Fruit fly (Drosophila melanogaster) whole organism, adult: ENCODE results near the gene sds22.

ENCODE experiments used
- CG14711 ChIP-seq: fragments of 200-800 bp; sonication (Bioruptor generic); optimal IDR thresholded peaks from 2 replicates; lab custom pipeline; 2018; ENCODE audit warnings: missing biosample characterization, mild to moderate bottlenecking, missing genetic modification characterization, moderate library complexity
- CG33017 ChIP-seq: fragments of 200-800 bp; sonication (Bioruptor generic); optimal IDR thresholded peaks from 2 replicates; lab custom pipeline; 2018; ENCODE audit warnings: missing biosample characterization, mild to moderate bottlenecking, missing genetic modification characterization, moderate library complexity
- CG5204 ChIP-seq: fragments of 200-800 bp; sonication (Bioruptor generic); optimal IDR thresholded peaks from 2 replicates; lab custom pipeline; 2016; ENCODE audit warnings: missing biosample characterization, missing genetic modification characterization
- CG7101 ChIP-seq: fragments of 200-800 bp; sonication (Bioruptor generic); optimal IDR thresholded peaks from 2 replicates; lab custom pipeline; 2018; ENCODE audit warnings: missing biosample characterization, mild to moderate bottlenecking, missing genetic modification characterization, moderate library complexity
- Hr96 ChIP-seq: fragments of 200-800 bp; sonication (Bioruptor generic); optimal IDR thresholded peaks from 2 replicates; lab custom pipeline; 2016; ENCODE audit warnings: missing biosample characterization, missing genetic modification characterization
- cic ChIP-seq: fragments of 200-800 bp; sonication (Bioruptor generic); optimal IDR thresholded peaks from 2 replicates; lab custom pipeline; 2017; ENCODE audit warnings: missing biosample characterization, mild to moderate bottlenecking, missing genetic modification characterization, moderate library complexity
- kay ChIP-seq: fragments of 200-800 bp; sonication (Bioruptor generic); peaks from one replicate; lab custom pipeline; 2016; ENCODE audit warnings: missing biosample characterization, missing genetic modification characterization, borderline replicate concordance
- ovo ChIP-seq: fragments of 200-800 bp; sonication (Bioruptor generic); optimal IDR thresholded peaks from 2 replicates; lab custom pipeline; 2016; ENCODE audit warnings: missing biosample characterization, missing genetic modification characterization
- pad ChIP-seq: fragments of 200-800 bp; sonication (Bioruptor generic); optimal IDR thresholded peaks from 3 replicates; lab custom pipeline; 2017; ENCODE audit warnings: missing biosample characterization, missing genetic modification characterization, mild to moderate bottlenecking, moderate library complexity, missing genetic modification reagents
- tj ChIP-seq: fragments of 200-800 bp; sonication (Bioruptor generic); optimal IDR thresholded peaks from 3 replicates; lab custom pipeline; 2017; ENCODE audit warnings: missing biosample characterization, mild to moderate bottlenecking, missing genetic modification characterization, moderate library complexity
- toe ChIP-seq: fragments of 200-800 bp; sonication (Bioruptor generic); optimal IDR thresholded peaks from 2 replicates; lab custom pipeline; 2016; ENCODE audit warnings: missing biosample characterization, missing genetic modification characterization

DNA sequence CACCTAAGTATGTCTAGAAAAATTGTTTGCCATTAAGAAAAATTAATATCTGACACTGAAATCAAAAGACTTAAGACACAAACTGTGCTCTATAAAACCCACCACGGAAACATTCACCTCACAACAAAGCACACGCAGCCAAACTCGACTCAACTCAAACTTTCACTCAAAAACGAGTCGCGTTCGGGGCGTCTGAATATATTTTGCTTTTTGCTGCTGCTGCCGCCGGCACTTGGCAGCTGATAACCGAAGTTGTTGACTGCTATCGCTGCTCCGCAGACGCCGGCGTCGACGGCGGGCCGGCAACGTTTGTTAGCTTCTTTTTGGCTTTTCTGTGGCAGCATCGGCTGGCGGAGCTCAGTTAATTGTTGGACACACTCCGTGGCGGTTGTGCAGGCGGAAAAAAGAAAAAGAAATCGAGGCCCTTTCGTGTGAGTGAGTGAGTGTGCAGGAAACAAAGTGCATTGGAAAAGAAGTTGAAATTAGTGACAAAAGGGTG lies 34.1 kb downstream of the sds22 start, which contains the start of gene cysu:
- no peak for TF ChIP-seq pad (GFP tag; lab: Kevin White, UChicago)
- TF ChIP-seq toe (GFP tag; lab: Kevin White, UChicago) = no peak
- TF ChIP-seq CG14711 (tag; lab: Kevin White, UChicago) = no peak
- no peak for TF ChIP-seq CG33017 (tag; lab: Kevin White, UChicago)
- TF ChIP-seq kay (GFP tag; lab: Kevin White, UChicago) = no peak
- no peak for TF ChIP-seq CG5204 (GFP tag; lab: Kevin White, UChicago)
- TF ChIP-seq ovo (GFP tag; lab: Kevin White, UChicago) = no peak
- TF ChIP-seq cic = no peak
- TF ChIP-seq Hr96 = no peak
- TF ChIP-seq tj = no peak
- TF ChIP-seq CG7101 (tag; lab: Kevin White, UChicago) = no peak
